Worm (Caenorhabditis elegans): Measurements from ENCODE around the gene mbf-1.

The mbf-1 gene

ce11 chrIV:11491422-11491821 lies 11.3 kb upstream of the mbf-1 start:
- TF ChIP-seq madf-6 (GFP tag; IDR thresholded peaks at IDR 0.05) (no peak), let-526 (GFP tag; IDR thresholded peaks at IDR 0.05) (no peak), ekl-4 (GFP tag; IDR thresholded peaks at IDR 0.05) (no peak), die-1 (tag; optimal IDR thresholded peaks at IDR 0.05) (peak; percentile 36), B0019.2 (GFP tag; conservative IDR thresholded peaks at IDR 0.05) (no peak), F52B5.7 (tag; optimal IDR thresholded peaks at IDR 0.05) (no peak), nfyb-1 (GFP tag; IDR thresholded peaks at IDR 0.05) (no peak), bed-2 (GFP tag; IDR thresholded peaks at IDR 0.05) (no peak), T26A5.8 (tag; optimal IDR thresholded peaks at IDR 0.05) (no peak), madf-10 (tag; optimal IDR thresholded peaks at IDR 0.05) (no peak), cebp-1 (GFP tag; IDR thresholded peaks at IDR 0.05) (no peak), cebp-1 (tag; optimal IDR thresholded peaks at IDR 0.05) (peak; percentile 25), aptf-3 (GFP tag; IDR thresholded peaks at IDR 0.05) (no peak), D2030.7 (GFP tag; IDR thresholded peaks at IDR 0.05) (no peak), somi-1 (GFP tag; optimal IDR thresholded peaks at IDR 0.05) (peak; percentile 87), hlh-26 (GFP tag; conservative IDR thresholded peaks at IDR 0.05) (no peak), lin-40 (tag; optimal IDR thresholded peaks at IDR 0.05) (peak; percentile 61), pbrm-1 (GFP tag; IDR thresholded peaks at IDR 0.05) (no peak), ztf-28 (GFP tag; IDR thresholded peaks at IDR 0.05) (no peak), hmg-1.2 (GFP tag; IDR thresholded peaks at IDR 0.05) (no peak), hmg-20 (GFP tag; IDR thresholded peaks at IDR 0.05) (no peak), Y95B8A.8 (GFP tag; IDR thresholded peaks at IDR 0.05) (no peak), nhr-90 (tag; optimal IDR thresholded peaks at IDR 0.05) (no peak), ccch-3 (GFP tag; optimal IDR thresholded peaks at IDR 0.05) (no peak), snpc-1.3 (tag; optimal IDR thresholded peaks at IDR 0.05; ENCODE audit: insufficient read depth) (no peak), rpc-1 (optimal IDR thresholded peaks at IDR 0.05) (no peak), rpc-1 (tag; optimal IDR thresholded peaks at IDR 0.05) (no peak), snpc-1.1 (tag; optimal IDR thresholded peaks at IDR 0.05; ENCODE audit: insufficient read depth) (no peak), ztf-26 (tag; optimal IDR thresholded peaks at IDR 0.05) (peak; percentile 79), F23B12.7 (tag; optimal IDR thresholded peaks at IDR 0.05; ENCODE audit: insufficient read depth) (no peak), ZK185.1 (tag; optimal IDR thresholded peaks at IDR 0.05; ENCODE audit: poor library complexity, severe bottlenecking) (peak; percentile 25), dox-1 (GFP tag; IDR thresholded peaks at IDR 0.05) (no peak), F39B2.1 (GFP tag; IDR thresholded peaks at IDR 0.05) (no peak), ztf-3 (GFP tag; optimal IDR thresholded peaks at IDR 0.05) (no peak), bed-1 (GFP tag; IDR thresholded peaks at IDR 0.05) (no peak), madf-8 (GFP tag; conservative IDR thresholded peaks at IDR 0.05) (no peak), xnd-1 (tag; optimal IDR thresholded peaks at IDR 0.05) (no peak), F33H1.4 (GFP tag; IDR thresholded peaks at IDR 0.05) (no peak), cebp-2 (GFP tag; IDR thresholded peaks at IDR 0.05) (no peak), lsl-1 (GFP tag; optimal IDR thresholded peaks at IDR 0.05) (no peak), hsf-1 (GFP tag; IDR thresholded peaks at IDR 0.05) (no peak), F57A8.1 (GFP tag; optimal IDR thresholded peaks at IDR 0.05) (no peak), nfya-1 (tag; optimal IDR thresholded peaks at IDR 0.05; ENCODE audit: borderline replicate concordance, insufficient read depth) (no peak), F10E7.11 (tag; optimal IDR thresholded peaks at IDR 0.05) (no peak), K12H6.12 (tag; optimal IDR thresholded peaks at IDR 0.05) (no peak), lin-35 (GFP tag; optimal IDR thresholded peaks at IDR 0.05) (no peak), mel-28 (tag; optimal IDR thresholded peaks at IDR 0.05; ENCODE audit: borderline replicate concordance) (no peak), K11D2.4 (GFP tag; IDR thresholded peaks at IDR 0.05) (no peak), F55B11.4 (tag; optimal IDR thresholded peaks at IDR 0.05; ENCODE audit: borderline replicate concordance, insufficient read depth) (no peak)
